Worm (Caenorhabditis elegans): ENCODE results near the gene W03C9.2.

DNA sequence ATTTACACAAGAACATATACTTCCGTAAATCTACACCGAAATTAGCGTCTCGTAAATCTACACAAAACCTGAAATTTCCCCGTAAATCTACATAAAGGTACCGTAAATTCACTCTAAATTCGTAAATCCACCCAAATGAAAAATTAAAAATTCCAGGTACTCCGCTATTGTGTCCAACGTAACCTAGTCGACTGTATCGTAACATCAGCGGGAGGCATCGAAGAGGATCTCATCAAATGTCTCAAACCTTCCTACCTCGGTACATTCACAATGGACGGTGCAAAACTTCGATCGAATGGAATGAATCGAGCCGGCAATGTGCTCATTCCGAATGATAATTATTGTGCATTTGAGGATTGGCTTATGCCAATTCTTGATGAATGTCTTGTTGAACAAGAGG lies 32.8 kb downstream of the W03C9.2 start:
- TF ChIP-seq pha-4 (tag; optimal IDR thresholded peaks at IDR 0.05) (no peak), dmd-4 (tag; optimal IDR thresholded peaks at IDR 0.05; ENCODE audit: borderline replicate concordance) (no peak), fkh-10 (GFP tag; optimal IDR thresholded peaks at IDR 0.05) (no peak)
